Fruit fly (Drosophila melanogaster) whole organism, wandering third instar larva: ENCODE measurements around the gene flfl.
A peak's percentile ranks its signal among the peaks of the same experiment; 100 is the strongest.

Experiments used
- Abd-B ChIP-seq: fragments of >200 bp; optimal IDR thresholded peaks from 2 replicates; lab custom pipeline; 2017; ENCODE audit warnings: missing biosample characterization, missing genetic modification characterization
- CG32264 ChIP-seq: fragments of 200-800 bp; sonication (Bioruptor generic); optimal IDR thresholded peaks from 2 replicates; lab custom pipeline; 2016; ENCODE audit warnings: missing biosample characterization, missing genetic modification characterization
- CG9705 ChIP-seq: fragments of 200-800 bp; sonication (Bioruptor generic); optimal IDR thresholded peaks from 2 replicates; lab custom pipeline; 2018; ENCODE audit warnings: missing biosample characterization, mild to moderate bottlenecking, missing genetic modification characterization
- CrebA ChIP-seq: fragments of 200-800 bp; sonication (Bioruptor generic); optimal IDR thresholded peaks from 2 replicates; lab custom pipeline; 2016; ENCODE audit warnings: missing biosample characterization, mild to moderate bottlenecking, missing genetic modification characterization, borderline replicate concordance
- Dfd ChIP-seq: fragments of >200 bp; optimal IDR thresholded peaks from 2 replicates; lab custom pipeline; 2017; ENCODE audit warnings: missing biosample characterization, missing genetic modification characterization
- HLH106 ChIP-seq: fragments of 200-800 bp; optimal IDR thresholded peaks from 3 replicates; lab custom pipeline; 2019; ENCODE audit warnings: missing biosample characterization, mild to moderate bottlenecking, missing genetic modification characterization, moderate library complexity
- Hr78 ChIP-seq: fragments of >200 bp; optimal IDR thresholded peaks from 2 replicates; lab custom pipeline; 2017; ENCODE audit warnings: missing biosample characterization, missing genetic modification characterization
- Hr83 ChIP-seq: fragments of 200-300 bp; sonication (Bioruptor generic); optimal IDR thresholded peaks from 2 replicates; lab custom pipeline; 2016; ENCODE audit warnings: missing biosample characterization, mild to moderate bottlenecking, missing genetic modification characterization, moderate library complexity; ENCODE audit not compliant: poor library complexity, severe bottlenecking
- Jra ChIP-seq: sonication (Bioruptor generic); optimal IDR thresholded peaks from 2 replicates; lab custom pipeline; 2016; ENCODE audit warnings: missing biosample characterization, missing genetic modification characterization
- Mio ChIP-seq: sonication (Bioruptor generic); optimal IDR thresholded peaks from 2 replicates; lab custom pipeline; 2016; ENCODE audit warnings: missing biosample characterization, missing genetic modification characterization
- Myc ChIP-seq: fragments of >200 bp; optimal IDR thresholded peaks from 2 replicates; lab custom pipeline; 2017
- N ChIP-seq: fragments of >200 bp; optimal IDR thresholded peaks from 2 replicates; lab custom pipeline; 2018; ENCODE audit warnings: missing biosample characterization, missing external identifiers, missing genetic modification characterization
- OdsH ChIP-seq: fragments of 200-800 bp; sonication (Bioruptor generic); optimal IDR thresholded peaks from 2 replicates; lab custom pipeline; 2016; ENCODE audit warnings: missing biosample characterization, mild to moderate bottlenecking, missing genetic modification characterization
- Rel ChIP-seq, 2 experiments: fragments of 200-800 bp; sonication (Bioruptor generic) in 1 of 2; optimal IDR thresholded peaks; 2 replicates in 1 of 2; 3 replicates in 1 of 2; lab custom pipeline; 2016 to 2019; ENCODE audit warnings: mild to moderate bottlenecking in 2 of 2, missing biosample characterization in 2 of 2, missing genetic modification characterization in 2 of 2, moderate library complexity in 1 of 2
- Sp1 ChIP-seq: fragments of 200-800 bp; sonication (Bioruptor generic); optimal IDR thresholded peaks from 3 replicates; lab custom pipeline; 2019; ENCODE audit warnings: missing biosample characterization, mild to moderate bottlenecking, missing genetic modification characterization, moderate library complexity
- br ChIP-seq: fragments of 200-800 bp; sonication (Bioruptor generic); optimal IDR thresholded peaks from 2 replicates; lab custom pipeline; 2016; ENCODE audit warnings: missing biosample characterization, missing genetic modification characterization
- dl ChIP-seq, 2 experiments: fragments of 175-275, 200-275 bp in 1 of 2; fragments of 200-275 bp in 1 of 2; sonication (Bioruptor generic); optimal IDR thresholded peaks; lab custom pipeline; 2018; ENCODE audit warnings: mild to moderate bottlenecking in 2 of 2, missing biosample characterization in 2 of 2, missing genetic modification characterization in 2 of 2, moderate library complexity in 2 of 2; ENCODE audit not compliant: partially characterized antibody in 2 of 2, insufficient read depth in 1 of 2
- dmrt93B ChIP-seq: fragments of 200-800 bp; sonication (Bioruptor generic); optimal IDR thresholded peaks from 2 replicates; lab custom pipeline; 2018; ENCODE audit warnings: missing biosample characterization, mild to moderate bottlenecking, missing genetic modification characterization
- dsf ChIP-seq: sonication (Bioruptor generic); optimal IDR thresholded peaks from 2 replicates; lab custom pipeline; 2016; ENCODE audit warnings: missing biosample characterization, missing genetic modification characterization, borderline replicate concordance
- ey ChIP-seq: fragments of 200-800 bp; sonication (Bioruptor generic); optimal IDR thresholded peaks from 2 replicates; lab custom pipeline; 2016; ENCODE audit warnings: missing biosample characterization, missing genetic modification characterization
- foxo ChIP-seq, 2 experiments: fragments of 200-800 bp; sonication (Bioruptor generic); optimal IDR thresholded peaks; 2 replicates in 1 of 2; 3 replicates in 1 of 2; lab custom pipeline; 2016 to 2017; ENCODE audit warnings: missing biosample characterization in 2 of 2, missing genetic modification characterization in 2 of 2
- fru ChIP-seq: fragments of 200-800 bp; sonication (Bioruptor generic); optimal IDR thresholded peaks from 3 replicates; lab custom pipeline; 2016; ENCODE audit warnings: missing biosample characterization, mild to moderate bottlenecking, missing genetic modification characterization
- h ChIP-seq: fragments of 200-800 bp; sonication (Bioruptor generic); optimal IDR thresholded peaks from 3 replicates; lab custom pipeline; 2016; ENCODE audit warnings: missing biosample characterization, mild to moderate bottlenecking, missing genetic modification characterization
- jim ChIP-seq: fragments of 175-275, 200-325 bp; sonication (Bioruptor generic); optimal IDR thresholded peaks from 2 replicates; lab custom pipeline; 2016; ENCODE audit warnings: missing biosample characterization, mild to moderate bottlenecking, missing genetic modification characterization
- lola ChIP-seq: fragments of >200 bp; optimal IDR thresholded peaks from 2 replicates; lab custom pipeline; 2017; ENCODE audit warnings: missing biosample characterization, missing genetic modification characterization
- pan ChIP-seq: fragments of >200 bp; optimal IDR thresholded peaks from 2 replicates; lab custom pipeline; 2017
- psq ChIP-seq: fragments of 200-800 bp; sonication (Bioruptor generic); optimal IDR thresholded peaks from 3 replicates; lab custom pipeline; 2017; ENCODE audit warnings: missing biosample characterization, mild to moderate bottlenecking, missing genetic modification characterization, moderate library complexity
- rgr ChIP-seq: fragments of 200-800 bp; sonication (Bioruptor generic); optimal IDR thresholded peaks from 3 replicates; lab custom pipeline; 2016; ENCODE audit warnings: missing biosample characterization, mild to moderate bottlenecking, missing genetic modification characterization
- sv ChIP-seq: fragments of 200-800 bp; sonication (Bioruptor generic); optimal IDR thresholded peaks from 3 replicates; lab custom pipeline; 2016; ENCODE audit warnings: missing biosample characterization, missing genetic modification characterization
- usp ChIP-seq: fragments of >200 bp; optimal IDR thresholded peaks from 2 replicates; lab custom pipeline; 2017; ENCODE audit warnings: missing biosample characterization, missing genetic modification characterization
- woc ChIP-seq: sonication (Bioruptor generic); optimal IDR thresholded peaks from 2 replicates; lab custom pipeline; 2016; ENCODE audit warnings: missing biosample characterization, mild to moderate bottlenecking, missing genetic modification characterization

The flfl gene

DNA sequence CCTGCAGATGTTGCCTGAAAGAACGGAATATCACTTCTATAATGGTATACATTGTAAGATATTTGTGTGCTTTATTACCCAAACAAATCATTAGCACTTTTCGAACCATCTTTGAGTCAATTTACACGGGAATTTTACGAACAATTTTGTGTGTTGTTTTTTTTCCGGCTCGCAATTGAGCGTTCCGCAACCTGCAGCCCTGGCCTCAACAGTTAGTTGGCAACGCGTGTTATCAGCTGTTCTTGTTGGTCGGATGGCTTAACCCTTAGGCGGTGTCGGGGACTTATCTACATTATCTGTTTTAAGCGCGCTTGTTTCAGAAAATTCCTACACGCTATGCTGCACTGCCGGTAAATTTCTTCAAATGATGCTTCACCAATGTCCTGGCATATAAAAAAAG, 26.9 kb downstream of the flfl start:
- TF ChIP-seq CG32264 (GFP tag; lab: Kevin White, UChicago) (no peak), Rel (GFP tag; optimal IDR thresholded peaks at IDR 0.05; lab: Kevin White, UChicago) (no peak), Rel (tag; optimal IDR thresholded peaks at IDR 0.05; lab: Kevin White, UChicago) (peak; percentile 51), woc (peak; percentile 65), CG9705 (GFP tag; lab: Kevin White, UChicago) (no peak), Hr83 (GFP tag; lab: Kevin White, UChicago) (no peak), Jra (GFP tag; lab: Kevin White, UChicago) (no peak), foxo (GFP tag; optimal IDR thresholded peaks at IDR 0.05; lab: Kevin White, UChicago) (no peak), Dfd (GFP tag; lab: Kevin White, UChicago) (no peak), lola (GFP tag; lab: Kevin White, UChicago) (no peak), Abd-B (GFP tag; lab: Kevin White, UChicago) (no peak), br (GFP tag; lab: Kevin White, UChicago) (no peak), HLH106 (peak; percentile 24), pan (lab: Kevin White, UChicago) (no peak), usp (GFP tag; lab: Kevin White, UChicago) (no peak), CrebA (GFP tag; lab: Kevin White, UChicago) (no peak), h (GFP tag; lab: Kevin White, UChicago) (no peak)

DNA sequence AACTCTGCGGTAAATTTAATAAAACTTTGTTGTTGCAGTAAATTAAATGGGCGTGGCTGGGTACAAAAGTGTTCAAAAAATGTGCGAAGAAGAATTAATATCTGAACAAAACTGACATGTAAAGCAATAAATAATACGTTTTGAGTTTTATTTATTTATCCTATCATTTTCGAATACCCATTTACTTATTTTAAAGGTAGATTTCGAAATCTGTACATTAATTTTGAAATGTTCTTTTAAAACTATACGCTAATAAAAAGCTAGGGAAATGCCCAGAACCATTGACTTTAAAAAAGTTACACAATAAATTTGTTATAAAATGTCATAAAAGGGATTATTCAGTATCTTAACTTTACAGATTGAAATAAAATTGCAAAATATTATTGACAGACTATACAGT, 28.0 kb downstream of the flfl start, which contains the start of the genes primo-1 and primo-2:
primo-1 (minus strand) TSS at position 101 of the 400 bp plus-strand sequence.
primo-2 (minus strand) TSS at position 101 of the 400 bp plus-strand sequence.
- TF ChIP-seq ey (GFP tag; lab: Kevin White, UChicago) (no peak), jim (GFP tag; lab: Kevin White, UChicago) (no peak), rgr (GFP tag; lab: Kevin White, UChicago) (no peak), br (GFP tag; lab: Kevin White, UChicago) (no peak), HLH106 (no peak), Hr78 (GFP tag; lab: Kevin White, UChicago) (no peak), dl (GFP tag; optimal IDR thresholded peaks at IDR 0.05; lab: Kevin White, UChicago; ENCODE audit: insufficient read depth in 1 of 2, partially characterized antibody in 2 of 2) (no peak)

DNA sequence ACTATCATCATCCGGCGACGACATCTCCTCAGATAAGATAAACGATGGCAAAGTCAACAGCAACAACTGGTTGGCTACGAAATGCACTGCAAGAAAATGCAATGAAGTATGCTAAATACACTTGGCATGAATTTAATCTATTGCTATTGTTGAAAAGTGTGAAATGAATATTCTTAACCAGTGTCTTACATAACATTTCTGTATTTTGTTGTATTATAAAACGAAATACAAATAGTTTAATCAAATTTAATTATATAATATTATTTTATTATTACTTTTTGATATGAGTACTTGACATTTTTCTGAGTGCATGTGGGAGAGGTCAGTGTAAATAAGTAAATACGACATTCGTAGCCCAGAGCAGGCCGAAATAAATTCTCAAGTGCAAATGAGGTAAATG, 29.8 kb downstream of the flfl start:
- TF ChIP-seq Myc (lab: Kevin White, UChicago) (no peak), Abd-B (GFP tag; lab: Kevin White, UChicago) (no peak), CG32264 (GFP tag; lab: Kevin White, UChicago) (no peak), fru (GFP tag; lab: Kevin White, UChicago) (no peak), h (GFP tag; lab: Kevin White, UChicago) (no peak), Sp1 (GFP tag; lab: Kevin White, UChicago) (peak; percentile 4), woc (no peak), OdsH (GFP tag; lab: Kevin White, UChicago) (no peak), psq (GFP tag; lab: Kevin White, UChicago) (peak; percentile 8), dsf (no peak), sv (GFP tag; lab: Kevin White, UChicago) (no peak), HLH106 (peak; percentile 35)

DNA sequence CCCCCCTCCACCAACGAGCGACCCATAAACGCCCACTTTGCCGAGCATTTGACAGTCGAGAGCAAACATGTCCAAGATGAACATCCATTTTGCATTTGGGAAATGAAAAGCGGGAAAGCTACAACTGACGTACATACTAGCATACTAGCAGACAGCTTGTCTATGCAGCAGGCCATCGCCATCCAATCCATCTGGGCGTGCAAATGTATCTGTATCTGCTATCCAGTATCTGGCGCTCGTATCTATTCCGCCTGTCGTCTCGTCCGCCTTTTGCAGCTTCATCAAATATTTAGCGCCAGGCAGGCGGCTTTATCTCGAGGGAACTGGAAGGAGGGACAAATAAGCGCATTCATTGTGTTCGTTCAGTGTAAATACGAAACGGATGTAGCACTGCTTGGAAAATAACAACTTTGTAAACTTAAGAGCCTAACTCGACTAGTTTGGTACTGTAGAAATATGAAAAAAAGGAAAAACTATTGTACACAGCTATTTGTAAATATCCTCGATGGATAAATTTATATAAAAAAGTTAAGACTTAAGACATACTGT, 30.3 kb downstream of the flfl start:
- TF ChIP-seq Mio (GFP tag; lab: Kevin White, UChicago) (no peak), Dfd (GFP tag; lab: Kevin White, UChicago) (no peak), N (GFP tag; lab: Kevin White, UChicago) (no peak), psq (GFP tag; lab: Kevin White, UChicago) (no peak), Abd-B (GFP tag; lab: Kevin White, UChicago) (no peak), lola (GFP tag; lab: Kevin White, UChicago) (no peak), rgr (GFP tag; lab: Kevin White, UChicago) (no peak), Rel (GFP tag; optimal IDR thresholded peaks at IDR 0.05; lab: Kevin White, UChicago) (no peak), Rel (tag; optimal IDR thresholded peaks at IDR 0.05; lab: Kevin White, UChicago) (no peak), jim (GFP tag; lab: Kevin White, UChicago) (no peak), Sp1 (GFP tag; lab: Kevin White, UChicago) (no peak), br (GFP tag; lab: Kevin White, UChicago) (peak; percentile 25), dmrt93B (GFP tag; lab: Kevin White, UChicago) (no peak), h (GFP tag; lab: Kevin White, UChicago) (peak; percentile 3), CrebA (GFP tag; lab: Kevin White, UChicago) (no peak), OdsH (GFP tag; lab: Kevin White, UChicago) (no peak), Jra (GFP tag; lab: Kevin White, UChicago) (no peak), dsf (no peak), Hr83 (GFP tag; lab: Kevin White, UChicago) (peak; percentile 41), fru (GFP tag; lab: Kevin White, UChicago) (no peak), CG9705 (GFP tag; lab: Kevin White, UChicago) (no peak), pan (lab: Kevin White, UChicago) (no peak)
